Fruit fly (Drosophila melanogaster): Measurements from ENCODE around the gene Delta.

DNA sequence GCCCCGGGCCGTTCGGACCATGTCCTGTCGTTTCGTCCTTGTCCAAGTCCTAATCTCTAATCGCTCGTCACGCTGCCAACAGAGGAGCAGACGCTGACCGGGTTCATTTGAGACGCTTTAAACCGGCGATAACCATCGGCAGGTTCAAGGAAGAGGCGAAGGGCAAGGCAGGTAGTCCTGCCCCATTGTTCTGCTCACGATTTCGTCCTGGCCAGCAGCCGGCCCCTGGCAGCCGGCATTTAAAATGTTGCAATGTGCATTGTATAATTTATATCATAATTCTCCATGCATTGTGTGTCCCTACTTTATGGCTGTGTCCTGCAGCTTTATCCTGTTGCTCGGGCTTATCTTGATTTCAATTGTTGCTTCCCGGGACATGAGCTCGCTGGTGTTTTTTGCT lies 19.2 kb upstream of the Delta start:
- TF ChIP-seq insv (optimal IDR thresholded peaks at IDR 0.05) (no peak), psq (optimal IDR thresholded peaks at IDR 0.05) (no peak)

All from Kc167 (cell line).